Fruit fly (Drosophila melanogaster) whole organism, embryonic: Measurements from ENCODE around the gene Tmep.

ENCODE experiments used
- Atf3 ChIP-seq: fragments of 200-800 bp; sonication (Bioruptor generic); optimal IDR thresholded peaks from 3 replicates; lab custom pipeline; 2016; ENCODE audit warnings: missing biosample characterization, missing genetic modification characterization
- Bdp1 ChIP-seq: fragments of 200-800 bp; sonication (Bioruptor generic); optimal IDR thresholded peaks from 3 replicates; lab custom pipeline; 2016; ENCODE audit warnings: missing biosample characterization, missing genetic modification characterization
- Bteb2 ChIP-seq: fragments of 200-800 bp; sonication (Bioruptor generic); optimal IDR thresholded peaks from 2 replicates; lab custom pipeline; 2016; ENCODE audit warnings: missing biosample characterization, missing genetic modification characterization
- CG10565 ChIP-seq: fragments of 200-800 bp; sonication (Bioruptor generic); optimal IDR thresholded peaks from 3 replicates; lab custom pipeline; 2016; ENCODE audit warnings: missing biosample characterization, mild to moderate bottlenecking, missing genetic modification characterization
- CG10979 ChIP-seq: fragments of 200-800 bp; sonication (Bioruptor generic); optimal IDR thresholded peaks from 2 replicates; lab custom pipeline; 2018; ENCODE audit warnings: missing biosample characterization, mild to moderate bottlenecking, missing genetic modification characterization, moderate library complexity
- CG11093 ChIP-seq: fragments of 200-800 bp; sonication (Bioruptor generic); IDR thresholded peaks from 3 replicates; pipeline ENCODE4 v1.3.6; 2022; ENCODE audit warnings: missing biosample characterization, missing genetic modification characterization
- CG14050 ChIP-seq: fragments of 200-800 bp; sonication (Bioruptor generic); IDR thresholded peaks from 3 replicates; pipeline ENCODE4 v1.3.6; 2022; ENCODE audit warnings: missing biosample characterization, missing genetic modification characterization
- CG14710 ChIP-seq: fragments of 200-800 bp; sonication (Bioruptor generic); optimal IDR thresholded peaks from 3 replicates; lab custom pipeline; 2019; ENCODE audit warnings: missing biosample characterization, mild to moderate bottlenecking, missing genetic modification characterization, moderate library complexity
- CG17359 ChIP-seq: fragments of 200-800 bp; sonication (Bioruptor generic); optimal IDR thresholded peaks from 3 replicates; lab custom pipeline; 2018; ENCODE audit warnings: missing biosample characterization, mild to moderate bottlenecking, missing genetic modification characterization, moderate library complexity
- CG17802 ChIP-seq: fragments of 200-800 bp; sonication (Bioruptor generic); optimal IDR thresholded peaks from 2 replicates; lab custom pipeline; 2018; ENCODE audit warnings: missing biosample characterization, mild to moderate bottlenecking, missing genetic modification characterization, moderate library complexity
- CG2202 ChIP-seq: fragments of 200-800 bp; sonication (Bioruptor generic); optimal IDR thresholded peaks from 2 replicates; lab custom pipeline; 2018; ENCODE audit warnings: missing biosample characterization, mild to moderate bottlenecking, missing genetic modification characterization
- CG3065 ChIP-seq: fragments of 200-800 bp; sonication (Bioruptor generic); optimal IDR thresholded peaks from 2 replicates; lab custom pipeline; 2016; ENCODE audit warnings: missing biosample characterization, missing genetic modification characterization
- CG3163 ChIP-seq: fragments of 200-800 bp; sonication (Bioruptor generic); optimal IDR thresholded peaks from 3 replicates; lab custom pipeline; 2016; ENCODE audit warnings: missing biosample characterization, missing genetic modification characterization
- CG32532 ChIP-seq: fragments of 200-800 bp; sonication (Bioruptor generic); IDR thresholded peaks from 2 replicates; pipeline ENCODE4 v1.3.6; 2022; ENCODE audit warnings: missing biosample characterization, missing genetic modification characterization
- CG4854 ChIP-seq: fragments of 200-800 bp; sonication (Bioruptor generic); optimal IDR thresholded peaks from 2 replicates; lab custom pipeline; 2016; ENCODE audit warnings: missing biosample characterization, missing genetic modification characterization, inconsistent platforms
- CG6813 ChIP-seq: fragments of 200-800 bp; sonication (Bioruptor generic); optimal IDR thresholded peaks from 2 replicates; lab custom pipeline; 2017; ENCODE audit warnings: missing biosample characterization, missing genetic modification characterization, mild to moderate bottlenecking, moderate library complexity, missing genetic modification reagents
- CG7556 ChIP-seq: fragments of 200-800 bp; sonication (Bioruptor generic); optimal IDR thresholded peaks from 2 replicates; lab custom pipeline; 2017; ENCODE audit warnings: missing biosample characterization, mild to moderate bottlenecking, missing genetic modification characterization
- CG7786 ChIP-seq: fragments of 200-800 bp; sonication (Bioruptor generic); optimal IDR thresholded peaks from 2 replicates; lab custom pipeline; 2016; ENCODE audit warnings: missing biosample characterization, missing genetic modification characterization
- CG8924 ChIP-seq: fragments of 200-800 bp; optimal IDR thresholded peaks from 3 replicates; lab custom pipeline; 2019; ENCODE audit warnings: missing biosample characterization, mild to moderate bottlenecking, missing genetic modification characterization, moderate library complexity
- CG9727 ChIP-seq: fragments of 200-800 bp; sonication (Bioruptor generic); optimal IDR thresholded peaks from 3 replicates; lab custom pipeline; 2017; ENCODE audit warnings: missing biosample characterization, mild to moderate bottlenecking, missing genetic modification characterization
- Camta ChIP-seq: fragments of 200-800 bp; sonication (Bioruptor generic); optimal IDR thresholded peaks from 2 replicates; lab custom pipeline; 2016; ENCODE audit warnings: missing biosample characterization, missing genetic modification characterization
- Dll ChIP-seq: fragments of 200-800 bp; sonication (Bioruptor generic); IDR thresholded peaks from 4 replicates; pipeline ENCODE4 v1.3.6; 2022; ENCODE audit warnings: missing biosample characterization, missing genetic modification characterization; ENCODE audit not compliant: partially characterized antibody
- Fer2 ChIP-seq: fragments of 200-800 bp; sonication (Bioruptor generic); optimal IDR thresholded peaks from 2 replicates; lab custom pipeline; 2018; ENCODE audit warnings: missing biosample characterization, mild to moderate bottlenecking, missing genetic modification characterization, moderate library complexity
- H2.0 ChIP-seq: fragments of 200-800 bp; sonication (Bioruptor generic); IDR thresholded peaks from 2 replicates; pipeline ENCODE4 v1.3.6; 2022; ENCODE audit warnings: missing biosample characterization, missing genetic modification characterization
- HHEX ChIP-seq: fragments of 200-800 bp; sonication (Bioruptor generic); optimal IDR thresholded peaks from 3 replicates; lab custom pipeline; 2017; ENCODE audit warnings: missing biosample characterization, mild to moderate bottlenecking, missing genetic modification characterization, missing genetic modification reagents
- HLH54F ChIP-seq: fragments of 200-800 bp; sonication (Bioruptor generic); optimal IDR thresholded peaks from 3 replicates; lab custom pipeline; 2016; ENCODE audit warnings: missing biosample characterization, missing genetic modification characterization
- HmgD ChIP-seq: fragments of 200-800 bp; sonication (Bioruptor generic); optimal IDR thresholded peaks from 3 replicates; lab custom pipeline; 2016; ENCODE audit warnings: missing biosample characterization, missing genetic modification characterization
- Lpt ChIP-seq: fragments of >200 bp; optimal IDR thresholded peaks from 2 replicates; lab custom pipeline; 2018; ENCODE audit warnings: missing biosample characterization, missing genetic modification characterization
- Nf-YA ChIP-seq: fragments of 200-800 bp; sonication (Bioruptor generic); IDR thresholded peaks from 2 replicates; pipeline ENCODE4 v1.3.6; 2022; ENCODE audit warnings: missing biosample characterization, missing genetic modification characterization
- Oaz ChIP-seq: fragments of 200-800 bp; sonication (Bioruptor generic); IDR thresholded peaks from 2 replicates; pipeline ENCODE4 v1.3.6; 2022; ENCODE audit warnings: missing biosample characterization, missing genetic modification characterization
- Opbp ChIP-seq: fragments of 200-800 bp; sonication (Bioruptor generic); IDR thresholded peaks from 3 replicates; pipeline ENCODE4 v1.3.6; 2022; ENCODE audit warnings: missing biosample characterization, missing genetic modification characterization; ENCODE audit not compliant: partially characterized antibody
- Sox102F ChIP-seq: fragments of 200-800 bp; sonication (Bioruptor generic); optimal IDR thresholded peaks from 2 replicates; lab custom pipeline; 2018; ENCODE audit warnings: missing biosample characterization, mild to moderate bottlenecking, missing genetic modification characterization, moderate library complexity
- Sry-δ ChIP-seq: fragments of 200-800 bp; sonication (Bioruptor generic); optimal IDR thresholded peaks from 2 replicates; lab custom pipeline; 2016; ENCODE audit warnings: missing biosample characterization, missing genetic modification characterization
- Vsx1 ChIP-seq: fragments of 200-800 bp; sonication (Bioruptor generic); optimal IDR thresholded peaks from 2 replicates; lab custom pipeline; 2017; ENCODE audit warnings: missing biosample characterization, mild to moderate bottlenecking, missing genetic modification characterization, missing genetic modification reagents
- aop ChIP-seq: fragments of 200-800 bp; sonication (Bioruptor generic); IDR thresholded peaks from 2 replicates; pipeline ENCODE4 v1.3.6; 2022; ENCODE audit warnings: missing biosample characterization, missing genetic modification characterization
- az2 ChIP-seq: fragments of 200-800 bp; sonication (Bioruptor generic); optimal IDR thresholded peaks from 3 replicates; lab custom pipeline; 2016; ENCODE audit warnings: missing biosample characterization, missing genetic modification characterization
- cad ChIP-seq: fragments of >200 bp; optimal IDR thresholded peaks from 2 replicates; lab custom pipeline; 2017; ENCODE audit warnings: missing biosample characterization, missing genetic modification characterization
- cato ChIP-seq: fragments of 200-800 bp; sonication (Bioruptor generic); optimal IDR thresholded peaks from 2 replicates; lab custom pipeline; 2016; ENCODE audit warnings: missing biosample characterization, missing genetic modification characterization, borderline replicate concordance
- chif ChIP-seq, 2 experiments: fragments of 200-800 bp; sonication (Bioruptor generic); optimal IDR thresholded peaks; 3 replicates each; lab custom pipeline; 2016; ENCODE audit warnings: missing biosample characterization in 2 of 2, missing genetic modification characterization in 2 of 2
- ci ChIP-seq: fragments of 200-800 bp; sonication (Bioruptor generic); IDR thresholded peaks from 3 replicates; pipeline ENCODE4 v1.3.6; 2022; ENCODE audit warnings: missing biosample characterization, missing genetic modification characterization
- crp ChIP-seq, 2 experiments: fragments of 200-800 bp; sonication (Bioruptor generic); optimal IDR thresholded peaks; 2 replicates in 1 of 2; 3 replicates in 1 of 2; lab custom pipeline; 2017; ENCODE audit warnings: missing biosample characterization in 2 of 2, missing genetic modification characterization in 2 of 2, mild to moderate bottlenecking in 1 of 2, moderate library complexity in 1 of 2
- ftz-f1 ChIP-seq: fragments of 200-800 bp; sonication (Bioruptor generic); optimal IDR thresholded peaks from 2 replicates; lab custom pipeline; 2016; ENCODE audit warnings: missing biosample characterization, missing genetic modification characterization
- gro ChIP-seq: fragments of 200-800 bp; sonication (Bioruptor generic); optimal IDR thresholded peaks from 2 replicates; lab custom pipeline; 2016; ENCODE audit warnings: missing biosample characterization, missing genetic modification characterization
- ham ChIP-seq: fragments of 200-800 bp; sonication (Bioruptor generic); IDR thresholded peaks from 2 replicates; pipeline ENCODE4 v1.3.6; 2022; ENCODE audit warnings: missing biosample characterization, missing genetic modification characterization
- lilli ChIP-seq: fragments of 200-800 bp; sonication (Bioruptor generic); optimal IDR thresholded peaks from 3 replicates; lab custom pipeline; 2016; ENCODE audit warnings: missing biosample characterization, missing genetic modification characterization
- pho ChIP-seq: fragments of 200-800 bp; sonication (Bioruptor generic); optimal IDR thresholded peaks from 2 replicates; lab custom pipeline; 2016; ENCODE audit warnings: missing biosample characterization, missing genetic modification characterization
- salm ChIP-seq: fragments of 200-800 bp; sonication (Bioruptor generic); optimal IDR thresholded peaks from 2 replicates; lab custom pipeline; 2018; ENCODE audit warnings: missing biosample characterization, mild to moderate bottlenecking, missing genetic modification characterization
- sens-2 ChIP-seq: fragments of 200-800 bp; sonication (Bioruptor generic); IDR thresholded peaks from 2 replicates; pipeline ENCODE4 v1.3.6; 2022; ENCODE audit warnings: missing biosample characterization, missing genetic modification characterization
- tgo ChIP-seq: fragments of 200-800 bp; sonication (Bioruptor generic); IDR thresholded peaks from 3 replicates; pipeline ENCODE4 v1.3.6; 2022; ENCODE audit warnings: missing biosample characterization, missing genetic modification characterization
- trem ChIP-seq: fragments of 200-800 bp; optimal IDR thresholded peaks from 3 replicates; lab custom pipeline; 2019; ENCODE audit warnings: missing biosample characterization, mild to moderate bottlenecking, missing genetic modification characterization, moderate library complexity
- z ChIP-seq: fragments of 200-800 bp; sonication (Bioruptor generic); IDR thresholded peaks from 3 replicates; pipeline ENCODE4 v1.3.6; 2022; ENCODE audit warnings: missing biosample characterization, missing genetic modification characterization

The Tmep gene

DNA sequence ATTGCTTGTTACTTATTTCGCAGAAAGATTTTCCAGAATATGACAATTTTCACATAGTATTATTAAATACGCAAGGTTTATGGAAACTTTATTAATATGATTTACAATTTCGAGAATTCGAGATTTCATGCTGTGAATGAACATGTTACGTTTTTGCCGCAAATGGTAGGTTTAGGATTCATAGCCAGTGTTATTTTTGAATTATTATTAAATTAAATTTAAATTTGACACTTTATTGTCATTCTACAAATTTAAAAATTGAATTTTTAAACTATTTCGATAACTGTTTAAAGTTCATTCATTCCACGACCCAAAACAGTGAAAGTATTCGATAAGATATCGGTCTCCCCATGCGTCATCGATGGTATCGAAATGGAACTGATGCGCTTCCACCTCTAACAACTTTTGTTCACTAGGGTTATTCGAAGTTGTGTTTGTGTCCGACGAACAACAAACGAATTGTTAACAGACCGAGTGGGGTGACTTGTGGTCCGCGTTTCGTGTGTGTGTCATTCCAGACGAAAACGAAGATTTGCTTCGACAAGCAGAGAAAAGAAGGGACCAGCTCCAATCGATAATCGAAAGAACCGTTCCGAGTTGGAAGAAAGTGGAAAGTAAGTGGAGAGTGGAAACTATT lies 23.2 kb upstream of the Tmep start, which contains the start of the genes CG32313 and Pcyt1 (continued):
- TF ChIP-seq CG32532 (GFP tag; lab: Robert Waterston, UW) (0 out of 2 replicates have a peak, but pooled peaks have one; percentile 5), tgo (no peak), Vsx1 (GFP tag; lab: Kevin White, UChicago) (no peak), CG14050 (GFP tag; lab: Robert Waterston, UW) (no peak), Bdp1 (GFP tag; lab: Kevin White, UChicago) (no peak), CG9727 (no peak), CG7556 (GFP tag; lab: Kevin White, UChicago) (no peak), ham (GFP tag; lab: Robert Waterston, UW) (no peak), CG3163 (peak; percentile 9), aop (no peak), Bteb2 (GFP tag; lab: Kevin White, UChicago) (no peak), HHEX (GFP tag; lab: Kevin White, UChicago) (no peak), Sry-δ (GFP tag; lab: Kevin White, UChicago) (peak; percentile 96), Nf-YA (GFP tag; lab: Robert Waterston, UW) (no peak), CG10979 (tag; lab: Kevin White, UChicago) (peak; percentile 11), CG17802 (no peak), pho (GFP tag; lab: Kevin White, UChicago) (no peak), ftz-f1 (no peak), Lpt (GFP tag; lab: Kevin White, UChicago) (no peak), Opbp (GFP tag; lab: Robert Waterston, UW) (peak; percentile 93), H2.0 (GFP tag; lab: Robert Waterston, UW) (no peak), gro (GFP tag; lab: Kevin White, UChicago) (peak; percentile 76), CG11093 (GFP tag; lab: Robert Waterston, UW) (no peak), Oaz (GFP tag; lab: Robert Waterston, UW) (no peak), chif (GFP tag; optimal IDR thresholded peaks at IDR 0.05; lab: Kevin White, UChicago) (no peak), CG2202 (peak; percentile 5), CG14710 (tag; lab: Kevin White, UChicago) (peak; percentile 54), lilli (GFP tag; lab: Kevin White, UChicago) (peak; percentile 40), Fer2 (tag; lab: Kevin White, UChicago) (no peak), salm (no peak), Sox102F (GFP tag; lab: Kevin White, UChicago) (no peak), CG3065 (GFP tag; lab: Kevin White, UChicago) (no peak), sens-2 (GFP tag; lab: Robert Waterston, UW) (no peak), HLH54F (no peak), ci (GFP tag; lab: Robert Waterston, UW) (peak; percentile 56; the same call in 1 of the 3 replicates), z (GFP tag; lab: Robert Waterston, UW) (no peak), Dll (GFP tag; lab: Robert Waterston, UW) (peak; percentile 85), CG8924 (tag; lab: Kevin White, UChicago) (peak; percentile 65), cad (GFP tag; lab: Kevin White, UChicago) (no peak), CG10565 (GFP tag; lab: Kevin White, UChicago) (no peak), CG7786 (GFP tag; lab: Kevin White, UChicago) (no peak), cato (GFP tag; lab: Kevin White, UChicago) (no peak), CG17359 (tag; lab: Kevin White, UChicago) (peak; percentile 17), az2 (GFP tag; lab: Kevin White, UChicago) (no peak), CG6813 (no peak), Camta (GFP tag; lab: Kevin White, UChicago) (no peak), trem (peak; percentile 65), CG4854 (GFP tag; lab: Kevin White, UChicago) (no peak), HmgD (GFP tag; lab: Kevin White, UChicago) (peak; percentile 49), crp (GFP tag; optimal IDR thresholded peaks at IDR 0.05; lab: Kevin White, UChicago) (no peak), Atf3 (GFP tag; lab: Kevin White, UChicago) (no peak)
